Fruit fly (Drosophila melanogaster) whole organism, prepupa: ENCODE measurements around the gene CG15418.

Source experiments
- Blimp-1 ChIP-seq: fragments of 200-800 bp; sonication (Bioruptor generic); optimal IDR thresholded peaks from 3 replicates; lab custom pipeline; 2017; ENCODE audit warnings: missing biosample characterization, missing genetic modification characterization, mild to moderate bottlenecking, moderate library complexity, missing genetic modification reagents
- CG10631 ChIP-seq: fragments of 200-800 bp; sonication (Bioruptor generic); optimal IDR thresholded peaks from 2 replicates; lab custom pipeline; 2016; ENCODE audit warnings: missing biosample characterization, missing genetic modification characterization
- CG11902 ChIP-seq: fragments of 200-800 bp; sonication (Bioruptor generic); optimal IDR thresholded peaks from 3 replicates; lab custom pipeline; 2016; ENCODE audit warnings: missing biosample characterization, missing genetic modification characterization
- CG15336 ChIP-seq: fragments of 200-800 bp; sonication (Bioruptor generic); IDR thresholded peaks from 2 replicates; pipeline ENCODE4 v1.3.6; 2022; ENCODE audit warnings: missing biosample characterization, missing genetic modification characterization
- CG16779 ChIP-seq: fragments of 200-800 bp; sonication (Bioruptor generic); optimal IDR thresholded peaks from 3 replicates; lab custom pipeline; 2017; ENCODE audit warnings: missing biosample characterization, mild to moderate bottlenecking, missing genetic modification characterization
- CG3032 ChIP-seq: fragments of 200-800 bp; optimal IDR thresholded peaks from 2 replicates; lab custom pipeline; 2019; ENCODE audit warnings: missing biosample characterization, mild to moderate bottlenecking, missing genetic modification characterization, moderate library complexity
- CG31627 ChIP-seq: fragments of 200-800 bp; sonication (Bioruptor generic); optimal IDR thresholded peaks from 3 replicates; lab custom pipeline; 2016; ENCODE audit warnings: missing biosample characterization, missing genetic modification characterization
- CG32006 ChIP-seq: fragments of 200-800 bp; sonication (Bioruptor generic); optimal IDR thresholded peaks from 3 replicates; lab custom pipeline; 2017; ENCODE audit warnings: missing biosample characterization, mild to moderate bottlenecking, missing genetic modification characterization
- CG34406 ChIP-seq: fragments of 200-800 bp; sonication (Bioruptor generic); optimal IDR thresholded peaks from 3 replicates; lab custom pipeline; 2016; ENCODE audit warnings: missing biosample characterization, missing genetic modification characterization
- CG3919 ChIP-seq: fragments of 200-800 bp; sonication (Bioruptor generic); optimal IDR thresholded peaks from 3 replicates; lab custom pipeline; 2016; ENCODE audit warnings: missing biosample characterization, missing genetic modification characterization
- CG4318 ChIP-seq: fragments of 200-800 bp; sonication (Bioruptor generic); optimal IDR thresholded peaks from 3 replicates; lab custom pipeline; 2017; ENCODE audit warnings: missing biosample characterization, mild to moderate bottlenecking, missing genetic modification characterization
- CG6792 ChIP-seq: fragments of 200-800 bp; sonication (Bioruptor generic); optimal IDR thresholded peaks from 3 replicates; lab custom pipeline; 2016; ENCODE audit warnings: missing biosample characterization, missing genetic modification characterization
- CG6808 ChIP-seq: fragments of 200-800 bp; sonication (Bioruptor generic); optimal IDR thresholded peaks from 3 replicates; lab custom pipeline; 2017; ENCODE audit warnings: missing biosample characterization, missing genetic modification characterization, mild to moderate bottlenecking, moderate library complexity, missing genetic modification reagents
- CG6854 ChIP-seq: fragments of 200-800 bp; sonication (Bioruptor generic); optimal IDR thresholded peaks from 2 replicates; lab custom pipeline; 2017; ENCODE audit warnings: missing biosample characterization, mild to moderate bottlenecking, missing genetic modification characterization
- CG9139 ChIP-seq: fragments of 200-800 bp; sonication (Bioruptor generic); optimal IDR thresholded peaks from 3 replicates; lab custom pipeline; 2017; ENCODE audit warnings: missing biosample characterization, mild to moderate bottlenecking, missing genetic modification characterization
- Eip75B ChIP-seq: fragments of 200-800 bp; sonication (Bioruptor generic); optimal IDR thresholded peaks from 3 replicates; lab custom pipeline; 2016; ENCODE audit warnings: missing biosample characterization, missing genetic modification characterization
- Eip78C ChIP-seq: fragments of 200-800 bp; sonication (Bioruptor generic); peaks from one replicate; lab custom pipeline; 2016; ENCODE audit warnings: missing biosample characterization, missing genetic modification characterization
- Ets21C ChIP-seq: fragments of 200-800 bp; sonication (Bioruptor generic); optimal IDR thresholded peaks from 3 replicates; lab custom pipeline; 2016; ENCODE audit warnings: missing biosample characterization, missing genetic modification characterization
- Ets96B ChIP-seq: fragments of 200-800 bp; optimal IDR thresholded peaks from 2 replicates; lab custom pipeline; 2019; ENCODE audit warnings: missing biosample characterization, mild to moderate bottlenecking, missing genetic modification characterization, moderate library complexity
- Hr38 ChIP-seq: sonication (Bioruptor generic); optimal IDR thresholded peaks from 2 replicates; lab custom pipeline; 2016; ENCODE audit warnings: missing biosample characterization, missing genetic modification characterization
- Lpt ChIP-seq: fragments of 200-800 bp; sonication (Bioruptor generic); optimal IDR thresholded peaks from 3 replicates; lab custom pipeline; 2016; ENCODE audit warnings: missing biosample characterization, missing genetic modification characterization
- Met ChIP-seq: fragments of 200-800 bp; sonication (Bioruptor generic); optimal IDR thresholded peaks from 3 replicates; lab custom pipeline; 2016; ENCODE audit warnings: missing biosample characterization, missing genetic modification characterization
- OdsH ChIP-seq: fragments of 200-800 bp; sonication (Bioruptor generic); optimal IDR thresholded peaks from 3 replicates; lab custom pipeline; 2016; ENCODE audit warnings: missing biosample characterization, missing genetic modification characterization
- Sox14 ChIP-seq: fragments of 200-800 bp; sonication (Bioruptor generic); optimal IDR thresholded peaks from 3 replicates; lab custom pipeline; 2016; ENCODE audit warnings: missing biosample characterization, missing genetic modification characterization
- achi ChIP-seq: fragments of 200-800 bp; sonication (Bioruptor generic); optimal IDR thresholded peaks from 3 replicates; lab custom pipeline; 2016; ENCODE audit warnings: missing biosample characterization, missing genetic modification characterization
- acj6 ChIP-seq: fragments of 200-800 bp; sonication (Bioruptor generic); optimal IDR thresholded peaks from 3 replicates; lab custom pipeline; 2016; ENCODE audit warnings: missing biosample characterization, missing genetic modification characterization
- cyc ChIP-seq: fragments of 200-800 bp; sonication (Bioruptor generic); optimal IDR thresholded peaks from 3 replicates; lab custom pipeline; 2016; ENCODE audit warnings: missing biosample characterization, missing genetic modification characterization
- dac ChIP-seq: fragments of 200-800 bp; sonication (Bioruptor generic); optimal IDR thresholded peaks from 2 replicates; lab custom pipeline; 2017; ENCODE audit warnings: missing biosample characterization, mild to moderate bottlenecking, missing genetic modification characterization
- dsx ChIP-seq: fragments of 200-800 bp; optimal IDR thresholded peaks from 3 replicates; lab custom pipeline; 2019; ENCODE audit warnings: missing biosample characterization, mild to moderate bottlenecking, missing genetic modification characterization, moderate library complexity; ENCODE audit not compliant: poor library complexity, severe bottlenecking
- eg ChIP-seq: fragments of 200-800 bp; sonication (Bioruptor generic); IDR thresholded peaks from 3 replicates; pipeline ENCODE4 v1.3.6; 2022; ENCODE audit warnings: missing biosample characterization, missing genetic modification characterization
- esn ChIP-seq: fragments of 200-800 bp; sonication (Bioruptor generic); optimal IDR thresholded peaks from 2 replicates; lab custom pipeline; 2016; ENCODE audit warnings: missing biosample characterization, mild to moderate bottlenecking, missing genetic modification characterization, moderate library complexity
- fd59A ChIP-seq: fragments of 200-800 bp; sonication (Bioruptor generic); optimal IDR thresholded peaks from 2 replicates; lab custom pipeline; 2017; ENCODE audit warnings: missing biosample characterization, mild to moderate bottlenecking, missing genetic modification characterization, missing genetic modification reagents
- fd85E ChIP-seq: fragments of 200-800 bp; sonication (Bioruptor generic); optimal IDR thresholded peaks from 3 replicates; lab custom pipeline; 2016; ENCODE audit warnings: missing biosample characterization, missing genetic modification characterization
- fkh ChIP-seq: fragments of 200-800 bp; sonication (Bioruptor generic); optimal IDR thresholded peaks from 3 replicates; lab custom pipeline; 2017; ENCODE audit warnings: missing biosample characterization, mild to moderate bottlenecking, missing genetic modification characterization, moderate library complexity
- lz ChIP-seq: fragments of 200-800 bp; sonication (Bioruptor generic); optimal IDR thresholded peaks from 3 replicates; lab custom pipeline; 2016; ENCODE audit warnings: missing biosample characterization, missing genetic modification characterization
- net ChIP-seq: fragments of 200-800 bp; sonication (Bioruptor generic); optimal IDR thresholded peaks from 3 replicates; lab custom pipeline; 2016; ENCODE audit warnings: missing biosample characterization, missing genetic modification characterization
- pdm3 ChIP-seq: fragments of 200-800 bp; sonication (Bioruptor generic); optimal IDR thresholded peaks from 3 replicates; lab custom pipeline; 2016; ENCODE audit warnings: missing biosample characterization, missing genetic modification characterization
- salr ChIP-seq, 2 experiments: fragments of 200-800 bp; sonication (Bioruptor generic); optimal IDR thresholded peaks; 3 replicates each; lab custom pipeline; 2016 to 2018; ENCODE audit warnings: missing biosample characterization in 2 of 2, missing genetic modification characterization in 2 of 2, mild to moderate bottlenecking in 1 of 2
- ss ChIP-seq, 2 experiments: fragments of 200-800 bp; sonication (Bioruptor generic); optimal IDR thresholded peaks; 2 replicates in 1 of 2; 3 replicates in 1 of 2; lab custom pipeline; 2017 to 2018; ENCODE audit warnings: mild to moderate bottlenecking in 2 of 2, missing biosample characterization in 2 of 2, missing genetic modification characterization in 2 of 2, moderate library complexity in 1 of 2
- svp ChIP-seq: fragments of 200-800 bp; sonication (Bioruptor generic); peaks from one replicate; lab custom pipeline; 2016; ENCODE audit warnings: missing biosample characterization, missing genetic modification characterization
- topi ChIP-seq: fragments of 200-800 bp; sonication (Bioruptor generic); optimal IDR thresholded peaks from 3 replicates; lab custom pipeline; 2016; ENCODE audit warnings: missing biosample characterization, missing genetic modification characterization

The CG15418 gene

dm6 chr2L:3621604-3622003 lies at the start of gene CG15418:
Gene CG15418, minus strand, starts transcription at chr2L:3621704.
- TF ChIP-seq Met (GFP tag; lab: Kevin White, UChicago) (no peak), CG6854 (no peak), CG34406 (no peak), CG31627 (GFP tag; lab: Kevin White, UChicago) (no peak), Ets96B (tag; lab: Kevin White, UChicago) (no peak), Sox14 (GFP tag; lab: Kevin White, UChicago) (no peak), lz (GFP tag; lab: Kevin White, UChicago) (no peak), pdm3 (GFP tag; lab: Kevin White, UChicago) (no peak), Eip78C (GFP tag; lab: Kevin White, UChicago) (no peak), Lpt (GFP tag; lab: Kevin White, UChicago) (no peak), fd59A (GFP tag; lab: Kevin White, UChicago) (no peak), salr (GFP tag; optimal IDR thresholded peaks at IDR 0.05; lab: Kevin White, UChicago) (no peak), Ets21C (no peak), fkh (no peak), OdsH (GFP tag; lab: Kevin White, UChicago) (no peak), fd85E (no peak), CG16779 (tag; lab: Kevin White, UChicago) (no peak)

dm6 chr2L:3670481-3670880 lies 49.0 kb upstream of the CG15418 start, which contains the start of gene Sfp24Bc:
Gene Sfp24Bc, minus strand, starts transcription at chr2L:3670581.
- TF ChIP-seq OdsH (GFP tag; lab: Kevin White, UChicago) (no peak), CG32006 (GFP tag; lab: Kevin White, UChicago) (no peak), svp (GFP tag; lab: Kevin White, UChicago) (peak; percentile 40), cyc (GFP tag; lab: Kevin White, UChicago) (no peak)

DNA sequence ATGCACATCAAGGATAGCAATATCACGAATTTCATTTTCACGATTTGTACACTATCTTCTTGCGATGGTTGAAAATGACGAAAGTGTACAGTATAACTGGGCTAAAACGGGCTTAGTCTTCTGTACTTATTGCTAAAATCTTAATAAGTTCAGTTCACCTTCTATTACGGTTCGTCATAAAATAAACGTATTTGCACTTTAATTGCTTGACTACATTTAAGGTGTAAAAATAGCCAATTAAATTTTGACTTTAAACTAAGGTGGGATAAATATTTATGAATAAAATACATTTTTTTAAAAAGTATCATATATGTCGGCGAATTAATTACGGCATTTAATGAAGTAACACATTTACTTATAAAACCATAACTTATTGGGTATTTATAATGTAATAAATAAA lies 48.2 kb upstream of the CG15418 start, which contains the start of gene Sfp24Bb:
Sfp24Bb (minus strand) TSS at position 101 of the 400 bp plus-strand sequence.
- TF ChIP-seq svp (GFP tag; lab: Kevin White, UChicago) (no peak), CG15336 (GFP tag; lab: Robert Waterston, UW) (no peak), CG3032 (no peak), pdm3 (GFP tag; lab: Kevin White, UChicago) (no peak), fd85E (no peak), CG16779 (tag; lab: Kevin White, UChicago) (no peak), CG9139 (GFP tag; lab: Kevin White, UChicago) (no peak), CG6808 (GFP tag; lab: Kevin White, UChicago) (no peak), CG6854 (no peak), Eip78C (GFP tag; lab: Kevin White, UChicago) (no peak), CG3919 (GFP tag; lab: Kevin White, UChicago) (no peak), Eip75B (GFP tag; lab: Kevin White, UChicago) (no peak), Lpt (GFP tag; lab: Kevin White, UChicago) (no peak), ss (GFP tag; optimal IDR thresholded peaks at IDR 0.05; lab: Kevin White, UChicago) (no peak)

DNA sequence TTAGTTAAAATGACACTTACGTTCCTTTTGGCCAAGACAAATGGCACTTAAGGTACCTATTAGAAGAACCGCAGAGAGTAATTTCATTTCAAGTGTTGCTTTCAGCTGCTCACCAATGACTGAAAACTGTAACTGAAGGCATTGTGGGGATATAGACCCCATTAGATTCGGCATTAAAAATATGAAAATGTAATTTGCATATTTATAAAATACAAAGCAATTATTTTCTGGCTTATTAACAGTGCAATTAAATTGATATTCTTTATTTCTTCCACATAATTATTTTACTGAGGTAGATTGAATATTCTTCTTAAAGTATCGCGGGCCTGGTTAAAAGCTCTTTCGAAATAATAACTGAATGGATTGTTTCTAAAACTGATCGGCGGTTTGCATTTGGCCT lies 47.5 kb upstream of the CG15418 start, which contains the start of gene Sfp24Bd:
Sfp24Bd (minus strand) TSS at position 101 of the 400 bp plus-strand sequence.
- TF ChIP-seq CG6792 (GFP tag; lab: Kevin White, UChicago) (no peak), dac (no peak), achi (GFP tag; lab: Kevin White, UChicago) (no peak), acj6 (GFP tag; lab: Kevin White, UChicago) (no peak), Met (GFP tag; lab: Kevin White, UChicago) (no peak), dsx (GFP tag; lab: Kevin White, UChicago) (no peak), net (GFP tag; lab: Kevin White, UChicago) (no peak)
- TF ChIP-seq, all 60 proteins: peak for 0

DNA sequence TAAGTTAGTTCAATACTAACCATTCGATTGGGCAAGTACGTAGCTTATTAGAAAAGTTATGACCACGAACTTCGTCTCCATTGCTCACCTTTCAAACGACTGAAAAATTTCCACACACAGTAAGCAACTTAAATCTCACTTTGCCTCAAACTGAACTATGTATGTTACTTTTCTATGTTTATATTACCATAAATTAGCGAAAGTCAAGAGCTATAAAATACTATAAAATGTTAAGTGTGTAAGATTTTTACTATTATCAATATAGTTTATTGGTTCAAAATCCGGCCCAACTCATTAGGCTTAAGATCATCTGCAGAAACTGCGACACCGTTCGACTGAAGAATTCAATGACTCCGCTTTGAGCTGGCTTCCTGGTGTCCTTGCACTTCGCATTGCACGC lies 46.9 kb upstream of the CG15418 start, which contains the start of gene Sfp24Ba:
Sfp24Ba (minus strand) TSS at position 101 of the 400 bp plus-strand sequence.
- TF ChIP-seq CG16779 (tag; lab: Kevin White, UChicago) (no peak), fd85E (no peak), esn (GFP tag; lab: Kevin White, UChicago) (no peak), salr (GFP tag; optimal IDR thresholded peaks at IDR 0.05; lab: Kevin White, UChicago) (no peak), pdm3 (GFP tag; lab: Kevin White, UChicago) (no peak), eg (no peak), dsx (GFP tag; lab: Kevin White, UChicago) (no peak), CG4318 (no peak), CG34406 (no peak), CG10631 (GFP tag; lab: Kevin White, UChicago) (no peak), Hr38 (GFP tag; lab: Kevin White, UChicago) (no peak), CG15336 (GFP tag; lab: Robert Waterston, UW) (no peak), Lpt (GFP tag; lab: Kevin White, UChicago) (no peak), ss (GFP tag; optimal IDR thresholded peaks at IDR 0.05; lab: Kevin White, UChicago) (no peak), OdsH (GFP tag; lab: Kevin White, UChicago) (no peak), CG11902 (GFP tag; lab: Kevin White, UChicago) (no peak), topi (no peak), fkh (no peak), lz (GFP tag; lab: Kevin White, UChicago) (no peak), Blimp-1 (no peak)
